Fruit fly (Drosophila melanogaster): Measurements from ENCODE around the gene Mnt.

Mnt gene

dm6 chrX:3739889-3740187 is 68.2 kb downstream of the Mnt start:
- no peak for TF ChIP-seq CG17801 (GFP tag; optimal IDR thresholded peaks at IDR 0.05; ENCODE audit: partially characterized antibody)

DNA sequence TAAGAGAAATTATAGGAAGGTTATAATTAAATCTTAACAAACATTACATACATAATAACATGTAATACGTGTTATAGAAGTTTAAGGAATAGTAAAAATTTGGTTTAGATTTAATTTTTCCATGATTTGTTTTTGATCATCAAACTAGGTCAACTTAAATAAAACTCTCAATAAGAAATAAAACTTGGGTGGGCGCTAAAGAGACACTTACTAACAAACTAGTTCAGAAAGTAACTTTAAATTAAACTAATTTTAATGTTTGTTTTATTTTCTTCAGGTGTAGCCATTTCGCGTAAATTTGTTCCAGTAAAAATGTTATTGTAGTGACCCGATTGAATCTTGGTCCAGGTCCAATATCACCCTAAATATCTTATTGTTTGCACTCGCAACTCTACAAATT is 68.7 kb downstream of the Mnt start:
- TF ChIP-seq CG17801 (GFP tag; optimal IDR thresholded peaks at IDR 0.05; ENCODE audit: partially characterized antibody) = no peak

DNA sequence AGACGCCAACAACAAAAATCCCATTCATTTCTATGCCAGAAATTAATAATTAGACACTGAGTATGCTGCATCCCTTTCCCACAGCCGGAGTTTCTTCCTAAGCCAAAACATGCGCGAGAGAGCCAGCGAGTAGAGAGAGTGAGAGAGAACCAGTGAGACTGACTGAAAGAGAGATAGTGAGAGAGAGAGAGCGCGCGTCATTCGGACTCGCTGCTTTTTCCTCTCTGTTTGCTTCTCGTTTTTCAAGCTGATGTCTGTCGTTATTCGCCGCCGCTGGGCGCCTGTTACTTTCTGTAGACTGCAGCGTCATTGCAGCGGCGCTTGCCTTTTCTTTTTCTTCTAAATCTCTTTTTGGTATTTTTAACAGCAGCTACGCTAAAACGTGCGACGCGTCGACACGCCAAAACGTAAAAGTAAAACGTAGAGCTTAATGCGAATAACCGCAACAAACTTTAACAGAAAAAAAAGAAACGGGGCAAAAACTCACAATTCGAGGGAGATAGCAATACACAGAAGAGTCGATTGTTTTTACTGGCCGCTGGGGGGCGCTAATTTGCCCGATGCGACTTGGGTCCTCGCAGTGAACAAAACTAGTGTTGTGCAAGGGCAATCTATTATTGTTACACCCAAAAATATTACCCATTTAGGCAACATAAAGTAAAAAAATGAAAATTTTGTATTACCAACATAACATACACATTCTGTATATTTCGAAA is 69.3 kb downstream of the Mnt start:
- peak; percentile 92 for TF ChIP-seq CG17801 (GFP tag; optimal IDR thresholded peaks at IDR 0.05; ENCODE audit: partially characterized antibody)

DNA sequence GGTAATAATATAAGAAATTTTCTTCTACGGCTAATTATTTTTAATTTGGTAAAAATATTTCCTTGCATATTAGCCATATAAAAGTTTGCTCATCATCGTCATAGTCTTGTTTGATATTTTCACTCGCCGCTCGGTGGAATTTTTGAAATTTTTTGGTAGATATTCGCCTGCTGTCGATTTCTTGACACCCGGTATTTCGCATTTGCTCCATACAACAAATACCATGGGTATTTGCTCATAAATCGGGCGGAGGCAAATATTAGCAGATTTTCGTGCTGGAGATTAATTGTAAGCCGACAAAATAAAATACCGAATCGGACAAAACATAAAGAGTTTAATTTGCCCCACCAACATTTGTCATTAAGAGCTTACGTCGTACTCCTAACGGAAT is 70.0 kb downstream of the Mnt start:
- no peak for TF ChIP-seq CG17801 (GFP tag; optimal IDR thresholded peaks at IDR 0.05; ENCODE audit: partially characterized antibody)

DNA sequence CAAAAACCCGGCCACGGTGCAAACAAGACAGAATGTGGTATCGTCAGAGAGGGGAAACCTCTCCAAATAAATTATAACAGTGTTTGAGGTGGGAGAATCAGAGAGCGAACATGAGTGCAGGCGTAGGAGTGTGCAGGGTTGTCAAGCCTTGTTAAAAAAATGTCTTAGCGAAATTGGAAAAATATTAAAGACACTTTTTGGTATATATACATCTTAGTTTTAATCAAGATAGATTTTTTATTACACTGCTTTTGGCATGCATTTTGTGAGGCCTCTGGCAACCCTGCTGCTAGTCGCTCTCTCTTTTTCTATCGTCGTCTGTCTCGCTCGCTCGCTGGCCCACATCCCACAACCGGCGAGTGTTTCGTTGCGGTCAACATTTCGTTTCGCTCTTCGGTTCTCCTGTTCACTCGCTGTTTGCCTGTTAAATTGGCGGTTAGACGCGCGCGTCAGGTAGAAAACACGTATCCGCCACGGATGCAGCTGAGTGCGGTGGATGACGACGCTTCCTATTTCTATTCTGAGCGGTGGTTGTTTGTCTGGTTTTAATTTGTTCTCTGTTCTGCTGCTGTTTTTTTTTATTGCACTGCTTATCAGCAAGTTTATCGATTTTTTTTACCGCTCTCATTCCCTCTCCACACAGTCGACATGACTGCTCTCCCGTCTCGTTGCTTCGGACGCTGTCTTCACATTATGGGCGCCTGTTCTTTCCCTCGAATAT is 70.6 kb downstream of the Mnt start:
- TF ChIP-seq CG17801 (GFP tag; optimal IDR thresholded peaks at IDR 0.05; ENCODE audit: partially characterized antibody) = peak; percentile 100

DNA sequence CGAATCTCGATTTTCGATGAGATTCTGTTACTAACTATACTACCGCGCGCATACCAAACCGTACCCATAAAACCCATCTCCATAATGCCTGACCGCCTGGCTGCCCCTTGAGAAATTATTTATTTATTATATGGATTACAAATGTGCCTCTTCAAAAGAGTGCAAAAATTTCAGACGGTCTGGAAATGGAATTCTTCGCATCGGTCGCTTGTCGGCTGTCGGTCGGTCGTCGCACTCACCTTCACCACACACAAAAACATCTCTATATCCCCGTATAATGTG is 71.1 kb downstream of the Mnt start:
- TF ChIP-seq CG17801 (GFP tag; optimal IDR thresholded peaks at IDR 0.05; ENCODE audit: partially characterized antibody) = peak; percentile 67

DNA sequence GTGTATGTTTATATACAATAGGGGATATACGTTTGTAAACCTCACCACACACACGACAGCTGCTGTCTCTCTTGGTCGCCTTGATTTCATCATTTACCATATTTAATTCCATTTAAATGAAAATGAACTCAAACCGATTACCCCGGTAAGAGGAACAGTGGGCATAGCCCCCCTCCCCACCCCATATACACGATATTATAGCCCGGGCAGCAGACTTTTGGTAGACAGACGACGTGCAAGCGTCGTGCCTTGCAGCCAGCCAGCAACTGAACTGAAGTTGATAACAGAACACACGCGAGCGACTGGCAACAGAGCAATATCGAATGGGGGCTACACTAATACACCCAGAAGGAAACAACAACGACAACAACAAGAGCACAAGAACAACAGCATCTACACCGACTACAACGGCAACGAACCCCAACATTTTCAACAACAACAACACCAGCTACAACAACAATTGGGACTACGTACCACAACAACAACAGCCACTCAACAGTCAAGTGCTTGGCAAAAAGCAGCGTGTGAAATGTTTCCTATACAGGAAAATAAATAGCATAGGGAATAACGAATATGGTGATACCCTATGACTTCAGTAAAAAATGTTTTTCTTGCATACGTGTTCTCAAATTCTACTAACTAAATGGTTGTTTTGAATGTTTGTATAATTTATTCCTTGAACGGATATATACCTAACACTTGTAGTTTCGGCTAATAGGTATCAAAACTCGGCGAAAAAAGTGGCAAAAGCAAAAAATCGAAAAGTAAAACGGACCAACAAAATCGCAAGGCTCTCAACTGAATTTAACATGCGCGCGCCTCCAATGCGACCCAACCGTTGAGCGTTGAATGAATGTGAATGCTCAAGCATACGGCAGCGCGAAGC is 71.6 kb downstream of the Mnt start:
- peak; percentile 57 for TF ChIP-seq CG17801 (GFP tag; optimal IDR thresholded peaks at IDR 0.05; ENCODE audit: partially characterized antibody)

dm6 chrX:3743891-3744491 is 72.4 kb downstream of the Mnt start:
- TF ChIP-seq CG17801 (GFP tag; optimal IDR thresholded peaks at IDR 0.05; ENCODE audit: partially characterized antibody) = no peak

DNA sequence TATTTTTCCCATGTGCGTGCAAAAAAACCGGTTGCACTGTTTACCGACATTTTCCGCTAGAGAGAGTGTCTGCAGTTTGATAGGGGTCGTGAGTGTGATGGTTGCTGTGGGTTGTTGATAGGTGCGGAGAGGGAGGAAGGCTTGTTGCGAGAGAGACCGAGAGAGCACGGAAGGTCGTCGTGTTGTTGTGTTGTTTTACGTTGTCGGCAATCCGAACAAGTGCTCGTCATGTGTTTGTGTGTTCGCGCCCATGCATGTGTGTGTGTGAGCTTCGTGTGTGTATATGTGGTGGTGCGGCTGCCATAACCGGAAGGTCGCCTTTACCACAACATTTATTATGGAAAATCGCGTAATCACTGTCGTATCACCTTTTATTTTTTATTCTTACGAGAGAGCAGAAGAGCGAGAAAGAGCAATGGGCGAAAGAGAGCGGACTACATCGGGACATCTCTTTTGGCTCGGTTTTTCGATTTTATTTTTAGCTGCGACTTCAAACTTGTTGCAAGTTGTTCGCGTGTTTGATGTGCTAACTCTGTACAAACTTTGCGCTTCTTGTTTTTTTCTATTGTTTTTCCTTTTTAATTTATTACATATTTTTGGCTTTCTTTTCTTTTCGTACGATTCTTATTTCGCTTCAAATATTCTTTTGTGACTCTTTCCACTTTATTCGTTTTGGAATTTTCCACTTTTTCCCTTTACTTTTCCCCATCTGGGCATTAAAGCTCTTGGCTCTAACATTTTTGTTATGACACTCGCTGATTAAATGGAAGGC is 73.1 kb downstream of the Mnt start:
- TF ChIP-seq CG17801 (GFP tag; optimal IDR thresholded peaks at IDR 0.05; ENCODE audit: partially characterized antibody) = peak; percentile 79

dm6 chrX:3745264-3745564 is 73.6 kb downstream of the Mnt start:
- TF ChIP-seq CG17801 (GFP tag; optimal IDR thresholded peaks at IDR 0.05; ENCODE audit: partially characterized antibody) = no peak

DNA sequence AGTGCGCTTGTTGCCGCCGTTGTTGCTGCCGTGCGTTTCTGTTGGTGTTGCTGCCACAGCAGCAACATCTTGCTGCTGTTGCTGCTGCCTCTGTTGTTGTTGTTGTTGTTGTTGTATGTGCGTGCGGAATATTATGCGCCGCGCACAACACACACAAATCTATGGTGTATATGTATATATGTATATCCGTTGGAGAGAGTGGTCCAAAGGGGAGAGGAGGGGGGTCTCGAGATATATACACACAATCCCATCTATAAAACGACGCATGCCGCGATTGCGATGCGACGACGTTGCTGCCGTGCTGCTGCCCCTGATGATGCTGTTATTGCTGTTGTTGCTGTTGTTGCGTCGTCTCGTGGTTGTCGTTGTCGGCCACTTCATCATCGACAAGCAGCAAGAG is 75.3 kb downstream of the Mnt start:
- TF ChIP-seq CG17801 (GFP tag; optimal IDR thresholded peaks at IDR 0.05; ENCODE audit: partially characterized antibody) = no peak

dm6 chrX:3747566-3747965 is 76.0 kb downstream of the Mnt start:
- TF ChIP-seq CG17801 (GFP tag; optimal IDR thresholded peaks at IDR 0.05; ENCODE audit: partially characterized antibody) = no peak

dm6 chrX:3748248-3748647 is 76.6 kb downstream of the Mnt start:
- peak; percentile 58 for TF ChIP-seq CG17801 (GFP tag; optimal IDR thresholded peaks at IDR 0.05; ENCODE audit: partially characterized antibody)

DNA sequence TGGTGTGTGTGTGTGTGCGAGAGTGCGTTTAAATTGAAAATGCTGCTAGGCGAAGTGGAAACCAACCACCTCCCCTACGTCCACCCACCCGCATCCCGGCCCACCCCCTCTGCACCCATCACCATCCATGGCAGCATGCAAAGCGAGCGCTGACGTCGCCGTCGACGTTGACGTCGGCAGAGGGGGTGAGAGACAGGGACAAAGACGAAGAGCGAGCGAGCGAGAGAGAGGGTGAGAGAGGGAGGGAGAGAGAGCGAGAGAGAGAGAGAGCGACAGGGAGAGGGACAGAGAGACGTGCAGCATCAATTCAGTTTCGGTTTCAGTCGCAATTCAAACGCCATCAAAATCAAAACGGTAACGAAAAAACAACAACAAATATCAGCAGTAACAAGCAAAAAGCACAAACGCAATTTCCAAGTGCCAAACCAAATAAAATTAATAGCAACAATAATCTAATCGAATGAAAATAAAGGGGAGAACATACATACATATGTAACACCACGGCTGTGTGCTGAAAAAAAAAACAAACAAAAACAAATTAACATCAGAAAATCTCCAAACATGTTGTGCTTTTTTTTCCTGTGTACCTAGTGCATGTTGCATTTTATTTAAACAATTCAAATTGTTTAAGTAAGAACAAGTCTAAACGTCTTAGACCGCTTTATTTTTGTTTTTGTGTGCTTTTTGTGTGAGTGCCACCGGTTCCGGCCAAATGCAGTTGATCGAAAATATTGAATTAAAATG is 77.3 kb downstream of the Mnt start:
- no peak for TF ChIP-seq CG17801 (GFP tag; optimal IDR thresholded peaks at IDR 0.05; ENCODE audit: partially characterized antibody)
